Fruit fly (Drosophila melanogaster) whole organism, embryonic: Measurements from ENCODE around the gene Cpr76Bc.

ENCODE experiments used
- Ada2b ChIP-seq: fragments of 200-800 bp; sonication (Bioruptor generic); IDR thresholded peaks from 2 replicates; pipeline ENCODE4 v1.3.6; 2022; ENCODE audit warnings: missing biosample characterization, missing genetic modification characterization
- Asciz ChIP-seq: fragments of 200-800 bp; sonication (Bioruptor generic); optimal IDR thresholded peaks from 2 replicates; lab custom pipeline; 2017; ENCODE audit warnings: missing biosample characterization, mild to moderate bottlenecking, missing genetic modification characterization, missing genetic modification reagents
- CG10366 ChIP-seq: fragments of 200-800 bp; sonication (Bioruptor generic); IDR thresholded peaks from 2 replicates; pipeline ENCODE4 v1.3.6; 2022; ENCODE audit warnings: missing biosample characterization, missing genetic modification characterization
- CG10431 ChIP-seq: fragments of 200-800 bp; sonication (Bioruptor generic); optimal IDR thresholded peaks from 3 replicates; lab custom pipeline; 2018; ENCODE audit warnings: missing biosample characterization, mild to moderate bottlenecking, missing genetic modification characterization
- CG12659 ChIP-seq: fragments of 200-800 bp; sonication (Bioruptor generic); optimal IDR thresholded peaks from 3 replicates; lab custom pipeline; 2017; ENCODE audit warnings: mild to moderate bottlenecking, missing biosample characterization, missing genetic modification reagents, missing genetic modification characterization
- CG15514 ChIP-seq: fragments of 200-800 bp; sonication (Bioruptor generic); optimal IDR thresholded peaks from 3 replicates; lab custom pipeline; 2017; ENCODE audit warnings: missing biosample characterization, missing genetic modification characterization, mild to moderate bottlenecking, moderate library complexity, missing genetic modification reagents
- CG16779 ChIP-seq: fragments of 200-800 bp; sonication (Bioruptor generic); IDR thresholded peaks from 2 replicates; pipeline ENCODE4 v1.3.6; 2022; ENCODE audit warnings: missing biosample characterization, missing genetic modification characterization
- CG17359 ChIP-seq: fragments of 200-800 bp; sonication (Bioruptor generic); optimal IDR thresholded peaks from 3 replicates; lab custom pipeline; 2018; ENCODE audit warnings: missing biosample characterization, mild to moderate bottlenecking, missing genetic modification characterization, moderate library complexity
- CG17361 ChIP-seq: fragments of 200-800 bp; sonication (Bioruptor generic); IDR thresholded peaks from 3 replicates; pipeline ENCODE4 v1.3.6; 2022; ENCODE audit warnings: missing biosample characterization, missing genetic modification characterization
- CG17385 ChIP-seq: fragments of 200-800 bp; sonication (Bioruptor generic); optimal IDR thresholded peaks from 3 replicates; lab custom pipeline; 2018; ENCODE audit warnings: missing biosample characterization, mild to moderate bottlenecking, missing genetic modification characterization
- CG17612 ChIP-seq: fragments of 200-800 bp; sonication (Bioruptor generic); IDR thresholded peaks from 2 replicates; pipeline ENCODE4 v1.3.6; 2022; ENCODE audit warnings: missing biosample characterization, missing genetic modification characterization
- CG17802 ChIP-seq: fragments of 200-800 bp; sonication (Bioruptor generic); optimal IDR thresholded peaks from 2 replicates; lab custom pipeline; 2018; ENCODE audit warnings: missing biosample characterization, mild to moderate bottlenecking, missing genetic modification characterization, moderate library complexity
- CG18599 ChIP-seq: fragments of 200-800 bp; sonication (Bioruptor generic); optimal IDR thresholded peaks from 3 replicates; lab custom pipeline; 2017; ENCODE audit warnings: missing biosample characterization, missing genetic modification characterization, mild to moderate bottlenecking, moderate library complexity, missing genetic modification reagents
- CG2712 ChIP-seq: fragments of 200-800 bp; optimal IDR thresholded peaks from 3 replicates; lab custom pipeline; 2019; ENCODE audit warnings: missing biosample characterization, mild to moderate bottlenecking, missing genetic modification characterization, moderate library complexity
- CG30020 ChIP-seq: fragments of 200-800 bp; optimal IDR thresholded peaks from 2 replicates; lab custom pipeline; 2019; ENCODE audit warnings: missing biosample characterization, mild to moderate bottlenecking, missing genetic modification characterization, moderate library complexity
- CG31224 ChIP-seq: fragments of 200-800 bp; sonication (Bioruptor generic); IDR thresholded peaks from 2 replicates; pipeline ENCODE4 v1.3.6; 2022; ENCODE audit warnings: missing biosample characterization, missing genetic modification characterization
- CG31365 ChIP-seq: fragments of 200-800 bp; sonication (Bioruptor generic); optimal IDR thresholded peaks from 2 replicates; lab custom pipeline; 2018; ENCODE audit warnings: missing biosample characterization, mild to moderate bottlenecking, missing genetic modification characterization
- CG3407 ChIP-seq: fragments of 200-800 bp; sonication (Bioruptor generic); optimal IDR thresholded peaks from 2 replicates; lab custom pipeline; 2018; ENCODE audit warnings: missing biosample characterization, mild to moderate bottlenecking, missing genetic modification characterization
- CG6689 ChIP-seq: fragments of 200-800 bp; sonication (Bioruptor generic); IDR thresholded peaks from 2 replicates; pipeline ENCODE4 v1.3.6; 2022; ENCODE audit warnings: missing biosample characterization, missing genetic modification characterization
- CG6765 ChIP-seq: fragments of 200-800 bp; sonication (Bioruptor generic); optimal IDR thresholded peaks from 3 replicates; lab custom pipeline; 2017; ENCODE audit warnings: missing biosample characterization, mild to moderate bottlenecking, missing genetic modification characterization
- CG7556 ChIP-seq: fragments of 200-800 bp; sonication (Bioruptor generic); optimal IDR thresholded peaks from 2 replicates; lab custom pipeline; 2017; ENCODE audit warnings: missing biosample characterization, mild to moderate bottlenecking, missing genetic modification characterization
- CG7987 ChIP-seq: fragments of 200-800 bp; sonication (Bioruptor generic); optimal IDR thresholded peaks from 2 replicates; lab custom pipeline; 2018; ENCODE audit warnings: missing biosample characterization, mild to moderate bottlenecking, missing genetic modification characterization, moderate library complexity
- CG8290 ChIP-seq, 3 experiments: fragments of 200-800 bp; sonication (Bioruptor generic); optimal IDR thresholded peaks; 2 replicates each; lab custom pipeline; 2016 to 2019; ENCODE audit warnings: missing biosample characterization in 3 of 3, missing genetic modification characterization in 3 of 3, mild to moderate bottlenecking in 2 of 3, moderate library complexity in 1 of 3
- Chrac-16 ChIP-seq: fragments of 200-800 bp; sonication (Bioruptor generic); optimal IDR thresholded peaks from 3 replicates; lab custom pipeline; 2016; ENCODE audit warnings: missing biosample characterization, missing genetic modification characterization
- D ChIP-seq, 2 experiments: fragments of 200-800 bp in 1 of 2; fragments of >200 bp in 1 of 2; sonication (Bioruptor generic) in 1 of 2; optimal IDR thresholded peaks; 2 replicates in 1 of 2; 3 replicates in 1 of 2; lab custom pipeline; 2017; ENCODE audit warnings: mild to moderate bottlenecking in 1 of 2, missing biosample characterization in 1 of 2, missing genetic modification characterization in 1 of 2, missing genetic modification reagents in 1 of 2
- Fer1 ChIP-seq: fragments of 200-800 bp; sonication (Bioruptor generic); optimal IDR thresholded peaks from 2 replicates; lab custom pipeline; 2017; ENCODE audit warnings: missing biosample characterization, mild to moderate bottlenecking, missing genetic modification characterization
- Fer3 ChIP-seq: fragments of 200-800 bp; sonication (Bioruptor generic); optimal IDR thresholded peaks from 2 replicates; lab custom pipeline; 2018; ENCODE audit warnings: missing biosample characterization, mild to moderate bottlenecking, missing genetic modification characterization, moderate library complexity
- GATAe ChIP-seq: fragments of 200-800 bp; sonication (Bioruptor generic); conservative IDR thresholded peaks from 2 replicates; pipeline ENCODE4 v1.3.6; 2022; ENCODE audit warnings: missing biosample characterization, missing genetic modification characterization
- HHEX ChIP-seq: fragments of 200-800 bp; sonication (Bioruptor generic); optimal IDR thresholded peaks from 3 replicates; lab custom pipeline; 2017; ENCODE audit warnings: missing biosample characterization, mild to moderate bottlenecking, missing genetic modification characterization, missing genetic modification reagents
- MBD-R2 ChIP-seq: fragments of 200-800 bp; sonication (Bioruptor generic); IDR thresholded peaks from 2 replicates; pipeline ENCODE4 v1.3.6; 2022; ENCODE audit warnings: missing biosample characterization, missing genetic modification characterization
- Mad ChIP-seq: fragments of 200-800 bp; sonication (Bioruptor generic); optimal IDR thresholded peaks from 2 replicates; lab custom pipeline; 2016; ENCODE audit warnings: missing biosample characterization, missing genetic modification characterization
- Med ChIP-seq: fragments of 200-800 bp; sonication (Bioruptor generic); peaks from one replicate; lab custom pipeline; 2016; ENCODE audit warnings: missing biosample characterization, missing genetic modification characterization, mild to moderate bottlenecking, inconsistent platforms, moderate library complexity
- Sox102F ChIP-seq: fragments of 200-800 bp; sonication (Bioruptor generic); optimal IDR thresholded peaks from 2 replicates; lab custom pipeline; 2018; ENCODE audit warnings: missing biosample characterization, mild to moderate bottlenecking, missing genetic modification characterization, moderate library complexity
- abd-A ChIP-seq: fragments of 200-800 bp; sonication (Bioruptor generic); optimal IDR thresholded peaks from 3 replicates; lab custom pipeline; 2019; ENCODE audit warnings: missing biosample characterization, mild to moderate bottlenecking, missing genetic modification characterization, moderate library complexity
- ac ChIP-seq: fragments of 200-800 bp; sonication (Bioruptor generic); optimal IDR thresholded peaks from 3 replicates; lab custom pipeline; 2017; ENCODE audit warnings: missing biosample characterization, mild to moderate bottlenecking, missing genetic modification characterization
- bbx ChIP-seq: fragments of 200-800 bp; sonication (Bioruptor generic); IDR thresholded peaks from 2 replicates; pipeline ENCODE4 v1.3.6; 2022; ENCODE audit warnings: missing biosample characterization, missing genetic modification characterization; ENCODE audit not compliant: partially characterized antibody
- bsh ChIP-seq, 2 experiments: fragments of 200-800 bp; sonication (Bioruptor generic); optimal IDR thresholded peaks; 2 replicates each; lab custom pipeline; 2017 to 2018; ENCODE audit warnings: mild to moderate bottlenecking in 2 of 2, missing biosample characterization in 2 of 2, missing genetic modification characterization in 2 of 2, moderate library complexity in 1 of 2
- gce ChIP-seq: fragments of 200-800 bp; sonication (Bioruptor generic); IDR thresholded peaks from 3 replicates; pipeline ENCODE4 v1.3.6; 2022; ENCODE audit warnings: missing biosample characterization, missing genetic modification characterization
- gsb-n ChIP-seq: fragments of 200-800 bp; sonication (Bioruptor generic); optimal IDR thresholded peaks from 3 replicates; lab custom pipeline; 2018; ENCODE audit warnings: missing biosample characterization, mild to moderate bottlenecking, missing genetic modification characterization
- h ChIP-seq: fragments of >200 bp; optimal IDR thresholded peaks from 2 replicates; lab custom pipeline; 2017
- jumu ChIP-seq: fragments of 200-800 bp; sonication (Bioruptor generic); optimal IDR thresholded peaks from 3 replicates; lab custom pipeline; 2016; ENCODE audit warnings: missing biosample characterization, missing genetic modification characterization
- maf-S ChIP-seq: fragments of 200-800 bp; sonication (Bioruptor generic); optimal IDR thresholded peaks from 2 replicates; lab custom pipeline; 2016; ENCODE audit warnings: missing biosample characterization, missing genetic modification characterization
- nerfin-2 ChIP-seq: fragments of 200-800 bp; sonication (Bioruptor generic); IDR thresholded peaks from 2 replicates; pipeline ENCODE4 v1.3.6; 2022; ENCODE audit warnings: missing biosample characterization, missing genetic modification characterization; ENCODE audit not compliant: partially characterized antibody
- onecut ChIP-seq: fragments of 200-800 bp; sonication (Bioruptor generic); IDR thresholded peaks from 2 replicates; pipeline ENCODE4 v1.3.6; 2022; ENCODE audit warnings: missing biosample characterization, missing genetic modification characterization
- row ChIP-seq: fragments of 200-800 bp; sonication (Bioruptor generic); IDR thresholded peaks from 3 replicates; pipeline ENCODE4 v1.3.6; 2022; ENCODE audit warnings: missing biosample characterization, missing genetic modification characterization
- sob ChIP-seq: fragments of 200-800 bp; sonication (Bioruptor generic); IDR thresholded peaks from 2 replicates; pipeline ENCODE4 v1.3.6; 2022; ENCODE audit warnings: missing biosample characterization, missing genetic modification characterization
- trh ChIP-seq: fragments of 200-800 bp; sonication (Bioruptor generic); optimal IDR thresholded peaks from 2 replicates; lab custom pipeline; 2016; ENCODE audit warnings: missing biosample characterization, missing genetic modification characterization
- vfl ChIP-seq: fragments of 200-800 bp; sonication (Bioruptor generic); optimal IDR thresholded peaks from 2 replicates; lab custom pipeline; 2016; ENCODE audit warnings: missing biosample characterization, missing genetic modification characterization
- vvl ChIP-seq: fragments of 200-800 bp; sonication (Bioruptor generic); IDR thresholded peaks from 2 replicates; pipeline ENCODE4 v1.3.6; 2022; ENCODE audit warnings: missing biosample characterization, missing genetic modification characterization

The Cpr76Bc gene

dm6 chr3L:19575650-19576049, 54.9 kb downstream of the Cpr76Bc start (continued):
- peak; percentile 65 for TF ChIP-seq CG7987
- no peak for TF ChIP-seq MBD-R2 (GFP tag; lab: Robert Waterston, UW)
- TF ChIP-seq CG15514 (GFP tag; lab: Kevin White, UChicago) = no peak
- TF ChIP-seq CG10366 (GFP tag; lab: Robert Waterston, UW) = no peak
- TF ChIP-seq sob (GFP tag; lab: Robert Waterston, UW) = 0 out of 2 replicates have a peak, but pooled peaks have one; percentile 28
- no peak for TF ChIP-seq jumu (GFP tag; lab: Kevin White, UChicago)
- no peak for TF ChIP-seq CG30020
- peak; percentile 43 for TF ChIP-seq HHEX
- TF ChIP-seq D (optimal IDR thresholded peaks at IDR 0.05; lab: Kevin White, UChicago) = no peak
- TF ChIP-seq D (GFP tag; optimal IDR thresholded peaks at IDR 0.05; lab: Kevin White, UChicago) = peak; percentile 61
- no peak for TF ChIP-seq CG12659
- no peak for TF ChIP-seq GATAe
- TF ChIP-seq CG18599 (GFP tag; lab: Kevin White, UChicago) = peak; percentile 28
- TF ChIP-seq gsb-n (tag; lab: Kevin White, UChicago) = peak; percentile 77
- TF ChIP-seq CG17802 (tag; lab: Kevin White, UChicago) = peak; percentile 48
- TF ChIP-seq CG17361 = 0 out of 3 replicates have a peak, but pooled peaks have one; percentile 14
- peak; percentile 68 for TF ChIP-seq CG3407 (GFP tag; lab: Kevin White, UChicago)
- TF ChIP-seq CG2712 = peak; percentile 38
- TF ChIP-seq row (GFP tag; lab: Robert Waterston, UW) = no peak
- TF ChIP-seq Mad (GFP tag; lab: Kevin White, UChicago) = peak; percentile 22
- TF ChIP-seq gce = no peak
- peak; percentile 36 for TF ChIP-seq CG17359 (tag; lab: Kevin White, UChicago)
- TF ChIP-seq CG31365 (tag; lab: Kevin White, UChicago) = no peak
- TF ChIP-seq trh (GFP tag; lab: Kevin White, UChicago) = no peak
- TF ChIP-seq CG17385 (GFP tag; lab: Kevin White, UChicago) = peak; percentile 40
- 0 out of 2 replicates have a peak, but pooled peaks have one; percentile 7 for TF ChIP-seq Ada2b (GFP tag; lab: Robert Waterston, UW)
- peak; percentile 28 for TF ChIP-seq Sox102F (GFP tag; lab: Kevin White, UChicago)
- no peak for TF ChIP-seq nerfin-2 (GFP tag; lab: Robert Waterston, UW)
- TF ChIP-seq bsh (GFP tag; optimal IDR thresholded peaks at IDR 0.05; lab: Kevin White, UChicago) = peak in 1 of 2 experiments; percentile 59
- TF ChIP-seq bbx (GFP tag; lab: Robert Waterston, UW) = no peak
- peak; percentile 4 for TF ChIP-seq CG8290 (GFP tag; optimal IDR thresholded peaks at IDR 0.05; lab: Kevin White, UChicago)
- peak in 1 of 2 experiments; percentile 59 for TF ChIP-seq CG8290 (tag; optimal IDR thresholded peaks at IDR 0.05; lab: Kevin White, UChicago)
- TF ChIP-seq h (lab: Kevin White, UChicago) = no peak
- TF ChIP-seq CG16779 (GFP tag; lab: Robert Waterston, UW) = no peak
- peak; percentile 9 for TF ChIP-seq CG7556 (GFP tag; lab: Kevin White, UChicago)
- no peak for TF ChIP-seq CG31224
- TF ChIP-seq maf-S (GFP tag; lab: Kevin White, UChicago) = no peak
- peak; percentile 15; the same call in 1 of the 2 replicates for TF ChIP-seq CG6689
- TF ChIP-seq Fer3 (tag; lab: Kevin White, UChicago) = peak; percentile 18
- no peak for TF ChIP-seq vfl (GFP tag; lab: Kevin White, UChicago)
- no peak for TF ChIP-seq onecut (GFP tag; lab: Robert Waterston, UW)
- no peak for TF ChIP-seq CG6765 (GFP tag; lab: Kevin White, UChicago)
- peak; percentile 90 for TF ChIP-seq abd-A (tag; lab: Kevin White, UChicago)
- peak; percentile 12 for TF ChIP-seq ac (GFP tag; lab: Kevin White, UChicago)
- TF ChIP-seq CG10431 (GFP tag; lab: Kevin White, UChicago) = peak; percentile 47
- peak; percentile 35 for TF ChIP-seq Fer1
- TF ChIP-seq Med (GFP tag; lab: Kevin White, UChicago) = peak; percentile 86
- no peak for TF ChIP-seq Chrac-16 (GFP tag; lab: Kevin White, UChicago)
- peak; percentile 46; the same call in 1 of the 2 replicates for TF ChIP-seq vvl (GFP tag; lab: Robert Waterston, UW)
- 0 out of 2 replicates have a peak, but pooled peaks have one; percentile 21 for TF ChIP-seq CG17612 (GFP tag; lab: Robert Waterston, UW)
- TF ChIP-seq Asciz (GFP tag; lab: Kevin White, UChicago) = peak; percentile 57
